Worm (Caenorhabditis elegans) whole organism, late embryonic: ENCODE measurements around the gene W06G6.11.

Experiments used
- Y22D7AL.16 ChIP-seq: sonication (generic microtip); optimal IDR thresholded peaks from 2 replicates; lab custom pipeline; 2016; ENCODE audit warnings: missing genetic modification characterization, missing compliant biosample characterization
- ceh-31 ChIP-seq: sonication (generic microtip); optimal IDR thresholded peaks from 2 replicates; lab custom pipeline; 2016; ENCODE audit warnings: missing genetic modification characterization, missing compliant biosample characterization
- ceh-34 ChIP-seq: sonication (generic microtip); optimal IDR thresholded peaks from 2 replicates; lab custom pipeline; 2016; ENCODE audit warnings: mild to moderate bottlenecking, missing genetic modification characterization, missing compliant biosample characterization
- mec-3 ChIP-seq: sonication (generic microtip); optimal IDR thresholded peaks from 2 replicates; lab custom pipeline; 2016; ENCODE audit warnings: borderline replicate concordance, missing genetic modification characterization, missing compliant biosample characterization
- nfya-1 ChIP-seq: sonication (generic microtip); optimal IDR thresholded peaks from 2 replicates; lab custom pipeline; 2017; ENCODE audit warnings: missing genetic modification characterization, mild to moderate bottlenecking, missing compliant biosample characterization, antibody characterized with exemption, moderate library complexity
- nhr-11 ChIP-seq: fragments of 150-350 bp; optimal IDR thresholded peaks from 2 replicates; lab custom pipeline; 2014; ENCODE audit warnings: missing biosample characterization, missing genetic modification characterization
- pqm-1 ChIP-seq: sonication (generic microtip); optimal IDR thresholded peaks from 2 replicates; lab custom pipeline; 2016; ENCODE audit warnings: missing genetic modification characterization, missing compliant biosample characterization
- unc-55 ChIP-seq: sonication (generic microtip); optimal IDR thresholded peaks from 2 replicates; lab custom pipeline; 2017; ENCODE audit warnings: missing biosample characterization, missing genetic modification reagents, missing genetic modification characterization
- unc-86 ChIP-seq: sonication (generic microtip); optimal IDR thresholded peaks from 2 replicates; lab custom pipeline; 2016; ENCODE audit warnings: missing genetic modification characterization, missing compliant biosample characterization
- ztf-16 ChIP-seq: sonication (generic microtip); optimal IDR thresholded peaks from 2 replicates; lab custom pipeline; 2017; ENCODE audit warnings: missing genetic modification characterization, missing compliant biosample characterization

W06G6.11 gene

ce11 chrV:16604301-16604700, 44.8 kb downstream of the W06G6.11 start:
- TF ChIP-seq unc-55: no peak
- TF ChIP-seq ztf-16 (tag; lab: Kevin White, UChicago): no peak

DNA sequence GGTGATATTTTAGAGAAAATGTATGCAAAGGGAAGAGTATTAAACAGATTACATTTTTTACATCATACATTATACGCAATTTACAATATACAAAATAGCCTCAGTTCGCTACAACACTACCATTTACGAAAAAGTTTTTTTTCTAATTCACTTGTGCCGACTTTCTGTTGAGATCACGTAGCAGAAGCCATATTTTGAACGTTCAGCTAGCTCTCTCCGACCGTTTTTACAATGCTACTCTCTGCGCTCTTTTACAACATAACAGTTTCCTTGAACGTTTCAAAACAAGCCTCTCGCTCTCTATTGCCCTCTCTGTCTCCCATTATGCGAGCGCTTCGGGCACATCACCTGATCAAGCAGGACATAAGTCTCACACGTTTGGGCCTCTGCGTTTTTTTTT, 46.0 kb downstream of the W06G6.11 start, which contains the start of gene T03E6.8:
Gene T03E6.8 (minus strand): TSS at position 101 of the 400 bp plus-strand sequence.
- TF ChIP-seq Y22D7AL.16 (no peak), pqm-1 (tag; lab: Kevin White, UChicago) (no peak), mec-3 (no peak)

- no peak for TF ChIP-seq nhr-11 (tag; lab: Kevin White, UChicago)
- TF ChIP-seq unc-86 (tag; lab: Kevin White, UChicago): no peak
- TF ChIP-seq, all 69 proteins: peak for 0
These were observed 48.5 kb downstream of the W06G6.11 start, which contains the start of gene T03E6.9 for ce11 chrV:16600623-16601022. Gene T03E6.9 (minus strand): TSS chrV:16600723.

DNA sequence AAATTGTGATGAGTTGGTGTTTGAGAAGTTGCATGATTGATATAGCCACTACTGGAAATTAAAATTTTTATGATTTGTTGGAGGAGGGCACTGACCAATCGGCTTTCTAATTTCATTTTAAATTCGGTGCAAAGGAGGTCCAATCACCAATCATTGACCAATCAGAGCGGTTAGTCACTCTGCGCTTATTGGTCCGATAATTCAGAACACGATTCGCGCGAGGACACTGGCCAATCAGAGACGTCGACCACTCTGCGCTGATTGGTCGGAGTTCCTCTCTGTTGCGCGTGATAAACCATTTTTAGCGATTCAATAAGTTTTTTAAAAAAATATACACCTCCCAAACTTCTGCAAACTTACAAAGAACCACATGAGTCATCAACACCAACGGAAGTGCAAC, 49.3 kb downstream of the W06G6.11 start:
- TF ChIP-seq ceh-34 (tag; lab: Kevin White, UChicago) (no peak), ceh-31 (no peak), nfya-1 (tag; lab: Kevin White, UChicago) (peak; percentile 64)
